Worm (Caenorhabditis elegans) whole organism, L1 larva: ENCODE measurements around the gene mttu-1.

Experiments
- C04F5.9 ChIP-seq: sonication (generic microtip); optimal IDR thresholded peaks from 2 replicates; lab custom pipeline; 2016; ENCODE audit warnings: missing genetic modification characterization, missing compliant biosample characterization
- F16B12.6 ChIP-seq: fragments of 150-350 bp; optimal IDR thresholded peaks from 2 replicates; lab custom pipeline; 2014; ENCODE audit warnings: missing biosample characterization, missing genetic modification characterization
- alr-1 ChIP-seq: fragments of 200-800 bp; sonication (Bioruptor generic); optimal IDR thresholded peaks from 2 replicates; lab custom pipeline; 2018; ENCODE audit warnings: borderline replicate concordance, mild to moderate bottlenecking, missing genetic modification characterization, missing compliant biosample characterization
- blmp-1 ChIP-seq: fragments of 150-350 bp; optimal IDR thresholded peaks from 2 replicates; lab custom pipeline; 2014; ENCODE audit warnings: missing biosample characterization, missing genetic modification characterization
- ceh-82 ChIP-seq, 3 experiments: fragments of 150-350 bp in 1 of 3; sonication (generic microtip) in 2 of 3; optimal IDR thresholded peaks; 2 replicates each; lab custom pipeline; 2014 to 2017; ENCODE audit warnings: missing biosample characterization in 3 of 3, missing genetic modification characterization in 3 of 3
- ceh-88 ChIP-seq: fragments of 200-800 bp; sonication (Bioruptor generic); IDR thresholded peaks from 2 replicates; pipeline ENCODE4 v1.3.6; 2022; ENCODE audit warnings: missing genetic modification characterization, missing compliant biosample characterization
- ces-1 ChIP-seq: fragments of 150-350 bp; optimal IDR thresholded peaks from 2 replicates; lab custom pipeline; 2014; ENCODE audit warnings: missing biosample characterization, missing genetic modification reagents, missing genetic modification characterization
- dpl-1 ChIP-seq, 3 experiments: fragments of 150-350 bp in 2 of 3; sonication (generic microtip) in 1 of 3; optimal IDR thresholded peaks; 2 replicates each; lab custom pipeline; 2014 to 2017; ENCODE audit warnings: missing biosample characterization in 3 of 3, missing genetic modification characterization in 3 of 3, missing genetic modification reagents in 3 of 3
- dsc-1 ChIP-seq: sonication (generic microtip); optimal IDR thresholded peaks from 2 replicates; lab custom pipeline; 2016; ENCODE audit warnings: mild to moderate bottlenecking, missing genetic modification characterization, missing compliant biosample characterization
- efl-1 ChIP-seq, 4 experiments: fragments of 150-350 bp; optimal IDR thresholded peaks in 3 of 4; peaks in 1 of 4; 1 replicate in 1 of 4; 2 replicates in 3 of 4; lab custom pipeline; 2014; ENCODE audit warnings: missing biosample characterization in 2 of 4, missing genetic modification characterization in 2 of 4, missing genetic modification reagents in 2 of 4
- elt-2 ChIP-seq: sonication (generic microtip); optimal IDR thresholded peaks from 2 replicates; lab custom pipeline; 2016; ENCODE audit warnings: missing genetic modification characterization, mild to moderate bottlenecking, inconsistent platforms, missing compliant biosample characterization, missing genetic modification reagents
- fkh-10 ChIP-seq: sonication (generic microtip); optimal IDR thresholded peaks from 2 replicates; lab custom pipeline; 2017; ENCODE audit warnings: missing biosample characterization, missing genetic modification reagents, missing genetic modification characterization
- fkh-8 ChIP-seq: sonication (generic microtip); optimal IDR thresholded peaks from 2 replicates; lab custom pipeline; 2016; ENCODE audit warnings: mild to moderate bottlenecking, missing genetic modification characterization, missing compliant biosample characterization
- hlh-17 ChIP-seq: fragments of 200-800 bp; sonication (Bioruptor generic); optimal IDR thresholded peaks from 2 replicates; lab custom pipeline; 2018; ENCODE audit warnings: missing genetic modification characterization, mild to moderate bottlenecking, missing compliant biosample characterization, moderate library complexity, borderline replicate concordance
- hlh-4 ChIP-seq: sonication (generic microtip); optimal IDR thresholded peaks from 2 replicates; lab custom pipeline; 2016; ENCODE audit warnings: mild to moderate bottlenecking, missing genetic modification characterization, missing compliant biosample characterization
- isw-1 ChIP-seq: fragments of 200-800 bp; sonication (Bioruptor generic); IDR thresholded peaks from 2 replicates; pipeline ENCODE4 v1.3.6; 2022; ENCODE audit warnings: missing genetic modification characterization, missing compliant biosample characterization
- jun-1 ChIP-seq: fragments of 150-350 bp; optimal IDR thresholded peaks from 2 replicates; lab custom pipeline; 2014; ENCODE audit warnings: missing biosample characterization, missing genetic modification reagents, missing genetic modification characterization
- lin-14 ChIP-seq: fragments of 200-800 bp; sonication (Bioruptor generic); optimal IDR thresholded peaks from 2 replicates; lab custom pipeline; 2018; ENCODE audit warnings: mild to moderate bottlenecking, missing genetic modification characterization, moderate library complexity, missing compliant biosample characterization
- lin-15B ChIP-seq: fragments of 150-350 bp; sonication (generic microtip); optimal IDR thresholded peaks from 3 replicates; lab custom pipeline; 2014; ENCODE audit warnings: missing biosample characterization, missing genetic modification characterization
- lin-35 ChIP-seq, 2 experiments: fragments of 150-350 bp; optimal IDR thresholded peaks; 2 replicates each; lab custom pipeline; 2014; ENCODE audit warnings: missing biosample characterization in 2 of 2, missing genetic modification characterization in 2 of 2, missing genetic modification reagents in 2 of 2
- lir-3 ChIP-seq: sonication (generic microtip); optimal IDR thresholded peaks from 2 replicates; lab custom pipeline; 2016; ENCODE audit warnings: mild to moderate bottlenecking, missing genetic modification characterization, moderate library complexity, missing compliant biosample characterization; ENCODE audit not compliant: poor library complexity
- mab-9 ChIP-seq: fragments of 200-800 bp; sonication (Bioruptor generic); IDR thresholded peaks from 2 replicates; pipeline ENCODE4 v1.3.6; 2022; ENCODE audit warnings: missing genetic modification reagents, missing genetic modification characterization, missing compliant biosample characterization
- mef-2 ChIP-seq: fragments of 150-350 bp; optimal IDR thresholded peaks from 2 replicates; lab custom pipeline; 2014; ENCODE audit warnings: missing biosample characterization, missing genetic modification characterization
- nhr-19 ChIP-seq: fragments of 200-800 bp; sonication (Bioruptor generic); conservative IDR thresholded peaks from 2 replicates; pipeline ENCODE4 v1.3.6; 2022; ENCODE audit warnings: missing genetic modification characterization, missing compliant biosample characterization
- nhr-237 ChIP-seq: fragments of 150-350 bp; optimal IDR thresholded peaks from 2 replicates; lab custom pipeline; 2014; ENCODE audit warnings: missing biosample characterization, missing genetic modification characterization
- nhr-47 ChIP-seq: sonication (generic microtip); optimal IDR thresholded peaks from 2 replicates; lab custom pipeline; 2016; ENCODE audit warnings: mild to moderate bottlenecking, missing genetic modification characterization, moderate library complexity, missing compliant biosample characterization
- nhr-71 ChIP-seq: sonication (generic microtip); optimal IDR thresholded peaks from 2 replicates; lab custom pipeline; 2016; ENCODE audit warnings: mild to moderate bottlenecking, missing genetic modification characterization, moderate library complexity, missing compliant biosample characterization
- nhr-76 ChIP-seq: sonication (generic microtip); optimal IDR thresholded peaks from 2 replicates; lab custom pipeline; 2017; ENCODE audit warnings: missing biosample characterization, missing genetic modification characterization
- nhr-85 ChIP-seq: sonication (generic microtip); peaks from one replicate; lab custom pipeline; 2016; ENCODE audit warnings: missing genetic modification characterization, inconsistent platforms, missing compliant biosample characterization
- nhr-90 ChIP-seq: sonication (generic microtip); optimal IDR thresholded peaks from 2 replicates; lab custom pipeline; 2016; ENCODE audit warnings: mild to moderate bottlenecking, missing genetic modification characterization, missing compliant biosample characterization; ENCODE audit not compliant: poor library complexity
- pqm-1 ChIP-seq: sonication (generic microtip); optimal IDR thresholded peaks from 3 replicates; lab custom pipeline; 2017; ENCODE audit warnings: missing biosample characterization, missing genetic modification characterization
- rnt-1 ChIP-seq: sonication (generic microtip); optimal IDR thresholded peaks from 2 replicates; lab custom pipeline; 2016; ENCODE audit warnings: mild to moderate bottlenecking, missing genetic modification characterization, moderate library complexity, missing compliant biosample characterization
- skn-1 ChIP-seq: fragments of 150-350 bp; optimal IDR thresholded peaks from 2 replicates; lab custom pipeline; 2014; ENCODE audit warnings: missing biosample characterization, missing genetic modification characterization
- snu-23 ChIP-seq: sonication (generic microtip); optimal IDR thresholded peaks from 2 replicates; lab custom pipeline; 2016; ENCODE audit warnings: missing genetic modification characterization, missing compliant biosample characterization
- sup-37 ChIP-seq: fragments of 200-800 bp; sonication (Bioruptor generic); optimal IDR thresholded peaks from 2 replicates; lab custom pipeline; 2018; ENCODE audit warnings: mild to moderate bottlenecking, missing genetic modification characterization, missing compliant biosample characterization
- swsn-7 ChIP-seq: sonication (generic microtip); optimal IDR thresholded peaks from 2 replicates; lab custom pipeline; 2016; ENCODE audit warnings: missing genetic modification characterization, missing compliant biosample characterization
- tbx-2 ChIP-seq: sonication (generic microtip); optimal IDR thresholded peaks from 2 replicates; lab custom pipeline; 2016; ENCODE audit warnings: missing genetic modification characterization, missing compliant biosample characterization
- tlp-1 ChIP-seq: fragments of 150-350 bp; optimal IDR thresholded peaks from 2 replicates; lab custom pipeline; 2014; ENCODE audit warnings: missing biosample characterization, missing genetic modification characterization
- unc-62 ChIP-seq: fragments of 150-350 bp; optimal IDR thresholded peaks from 2 replicates; lab custom pipeline; 2014; ENCODE audit warnings: missing biosample characterization, missing genetic modification reagents, missing genetic modification characterization
- unc-86 ChIP-seq: sonication (generic microtip); optimal IDR thresholded peaks from 2 replicates; lab custom pipeline; 2016; ENCODE audit warnings: missing genetic modification characterization, missing compliant biosample characterization
- vab-15 ChIP-seq: sonication (generic microtip); optimal IDR thresholded peaks from 2 replicates; lab custom pipeline; 2017; ENCODE audit warnings: missing genotype, mild to moderate bottlenecking, missing genetic modification characterization, missing compliant biosample characterization
- xbp-1 ChIP-seq: sonication (generic microtip); optimal IDR thresholded peaks from 2 replicates; lab custom pipeline; 2016; ENCODE audit warnings: missing genetic modification characterization, missing compliant biosample characterization
- zip-4 ChIP-seq: fragments of 200-800 bp; sonication (Bioruptor generic); optimal IDR thresholded peaks from 2 replicates; lab custom pipeline; 2018; ENCODE audit warnings: mild to moderate bottlenecking, missing genetic modification characterization, moderate library complexity, missing compliant biosample characterization
- ztf-11 ChIP-seq, 2 experiments: sonication (generic microtip); optimal IDR thresholded peaks; 2 replicates each; lab custom pipeline; 2016 to 2017; ENCODE audit warnings: missing genetic modification characterization in 2 of 2, missing biosample characterization in 1 of 2, missing compliant biosample characterization in 1 of 2
- ztf-4 ChIP-seq: fragments of 150-350 bp; optimal IDR thresholded peaks from 2 replicates; lab custom pipeline; 2014; ENCODE audit warnings: missing biosample characterization, missing genetic modification characterization

The mttu-1 gene

ce11 chrIV:11287511-11287910 is 9.2 kb downstream of the mttu-1 start, which contains the start of gene F54D1.6:
Gene F54D1.6 (plus strand): TSS chrIV:11287811.
- TF ChIP-seq sup-37 (GFP tag; lab: Kevin White, UChicago) = no peak
- TF ChIP-seq fkh-10 (GFP tag; lab: Kevin White, UChicago) = no peak
- no peak for TF ChIP-seq ceh-82 (tag; optimal IDR thresholded peaks at IDR 0.05; lab: Kevin White, UChicago)
- no peak for TF ChIP-seq nhr-237 (tag; lab: Kevin White, UChicago)
- no peak for TF ChIP-seq efl-1 (optimal IDR thresholded peaks at IDR 0.05; lab: Kevin White, UChicago)
- TF ChIP-seq efl-1 (GFP tag; optimal IDR thresholded peaks at IDR 0.05 in 1 of 2; lab: Kevin White, UChicago) = peak in 1 of 2 experiments; percentile 58
- no peak for TF ChIP-seq xbp-1 (tag; lab: Kevin White, UChicago)

ce11 chrIV:11286112-11286511 is 10.6 kb downstream of the mttu-1 start:
- TF ChIP-seq nhr-90 (tag; lab: Kevin White, UChicago) (no peak), fkh-8 (no peak), rnt-1 (no peak), ces-1 (no peak), jun-1 (no peak), tbx-2 (no peak), elt-2 (tag; lab: Kevin White, UChicago) (peak; percentile 3), skn-1 (tag; lab: Kevin White, UChicago) (no peak), dpl-1 (GFP tag; optimal IDR thresholded peaks at IDR 0.05; lab: Kevin White, UChicago) (no peak), xbp-1 (tag; lab: Kevin White, UChicago) (no peak), sup-37 (GFP tag; lab: Kevin White, UChicago) (no peak), efl-1 (optimal IDR thresholded peaks at IDR 0.05; lab: Kevin White, UChicago) (no peak), efl-1 (GFP tag; optimal IDR thresholded peaks at IDR 0.05 in 1 of 2; lab: Kevin White, UChicago) (peak in 1 of 2 experiments; percentile 55), alr-1 (no peak), blmp-1 (no peak), hlh-17 (GFP tag; lab: Kevin White, UChicago) (no peak), ztf-4 (tag; lab: Kevin White, UChicago) (no peak), F16B12.6 (no peak)

- TF ChIP-seq nhr-47 (tag; lab: Kevin White, UChicago) (no peak), nhr-76 (no peak), lin-14 (no peak), vab-15 (no peak), nhr-19 (no peak), isw-1 (GFP tag; lab: Robert Waterston, UW) (no peak), rnt-1 (no peak), xbp-1 (tag; lab: Kevin White, UChicago) (no peak), mef-2 (no peak), unc-86 (tag; lab: Kevin White, UChicago) (no peak), mab-9 (GFP tag; lab: Robert Waterston, UW) (no peak)
Measured at ce11 chrIV:11285239-11285638, 11.4 kb downstream of the mttu-1 start.

ce11 chrIV:11284102-11284531 is 12.6 kb downstream of the mttu-1 start:
- TF ChIP-seq isw-1 (GFP tag; lab: Robert Waterston, UW) (no peak), rnt-1 (no peak), dsc-1 (tag; lab: Kevin White, UChicago) (no peak), nhr-76 (no peak), tlp-1 (tag; lab: Kevin White, UChicago) (no peak), snu-23 (GFP tag; lab: Kevin White, UChicago) (no peak), dpl-1 (GFP tag; optimal IDR thresholded peaks at IDR 0.05; lab: Kevin White, UChicago) (no peak), fkh-8 (no peak), tbx-2 (peak; percentile 63), lir-3 (tag; lab: Kevin White, UChicago) (no peak), lin-14 (no peak), ceh-88 (no peak), nhr-71 (tag; lab: Kevin White, UChicago) (no peak), nhr-85 (tag; lab: Kevin White, UChicago) (no peak), swsn-7 (no peak), unc-86 (tag; lab: Kevin White, UChicago) (no peak), ztf-11 (tag; optimal IDR thresholded peaks at IDR 0.05; lab: Kevin White, UChicago) (no peak), lin-15B (tag; lab: Kevin White, UChicago) (no peak), hlh-4 (tag; lab: Kevin White, UChicago) (no peak), skn-1 (tag; lab: Kevin White, UChicago) (no peak), C04F5.9 (tag; lab: Kevin White, UChicago) (no peak), pqm-1 (tag; lab: Kevin White, UChicago) (peak; percentile 28), unc-62 (GFP tag; lab: Kevin White, UChicago) (no peak), alr-1 (no peak), nhr-90 (tag; lab: Kevin White, UChicago) (peak; percentile 50), lin-35 (GFP tag; optimal IDR thresholded peaks at IDR 0.05; lab: Kevin White, UChicago) (peak in 1 of 2 experiments; percentile 48), vab-15 (no peak), zip-4 (GFP tag; lab: Kevin White, UChicago) (no peak)
